Fruit fly (Drosophila melanogaster) whole organism, adult: Measurements from ENCODE around the gene CG16863.

Source experiments
- CG12768 ChIP-seq: fragments of 200-800 bp; sonication (Bioruptor generic); optimal IDR thresholded peaks from 2 replicates; lab custom pipeline; 2017; ENCODE audit warnings: missing biosample characterization, missing genetic modification characterization, mild to moderate bottlenecking, moderate library complexity, missing genetic modification reagents
- Clk ChIP-seq: fragments of 200-800 bp; sonication (Bioruptor generic); optimal IDR thresholded peaks from 2 replicates; lab custom pipeline; 2017; ENCODE audit warnings: missing biosample characterization, missing genetic modification characterization
- Hr96 ChIP-seq: fragments of 200-800 bp; sonication (Bioruptor generic); optimal IDR thresholded peaks from 2 replicates; lab custom pipeline; 2016; ENCODE audit warnings: missing biosample characterization, missing genetic modification characterization
- bab1 ChIP-seq: fragments of 200-800 bp; sonication (Bioruptor generic); optimal IDR thresholded peaks from 3 replicates; lab custom pipeline; 2019; ENCODE audit warnings: missing biosample characterization, mild to moderate bottlenecking, missing genetic modification characterization, moderate library complexity

DNA sequence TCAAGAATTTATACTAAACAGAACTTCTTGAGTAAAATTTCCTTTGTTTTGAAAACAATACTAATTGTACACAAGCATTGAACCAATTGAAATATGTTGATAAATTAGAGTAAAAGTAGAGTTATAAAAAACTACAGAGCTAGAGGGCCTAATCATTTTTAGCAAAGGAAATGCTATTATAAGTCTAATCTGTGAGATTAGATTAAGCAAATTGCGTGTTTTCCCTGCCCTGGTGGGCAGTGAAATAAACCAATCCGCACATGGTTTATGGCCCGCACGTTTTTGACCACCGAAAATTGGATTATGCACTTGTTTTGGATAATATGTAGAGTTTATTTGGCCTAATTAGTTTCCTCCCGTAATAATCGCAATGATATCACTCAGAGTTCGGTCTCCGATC, 51.8 kb downstream of the CG16863 start:
- TF ChIP-seq Clk (GFP tag; lab: Kevin White, UChicago): no peak
- no peak for TF ChIP-seq Hr96
- TF ChIP-seq bab1 (GFP tag; lab: Kevin White, UChicago): no peak
- no peak for TF ChIP-seq CG12768
